Worm (Caenorhabditis elegans) whole organism, mixed stage, embryonic: ENCODE results near the gene fbxa-19.

ENCODE experiments used
- bed-3 ChIP-seq: fragments of 200-800 bp; sonication (Bioruptor generic); optimal IDR thresholded peaks from 3 replicates; lab custom pipeline; 2018; ENCODE audit warnings: mild to moderate bottlenecking, missing genetic modification characterization, moderate library complexity, missing compliant biosample characterization
- blmp-1 ChIP-seq: fragments of 150-350 bp; optimal IDR thresholded peaks from 2 replicates; lab custom pipeline; 2014; ENCODE audit warnings: missing biosample characterization, missing genetic modification characterization
- ceh-83 ChIP-seq: fragments of 200-800 bp; sonication (Bioruptor generic); optimal IDR thresholded peaks from 2 replicates; lab custom pipeline; 2018; ENCODE audit warnings: mild to moderate bottlenecking, missing genetic modification characterization, missing compliant biosample characterization
- ces-1 ChIP-seq: fragments of 150-350 bp; optimal IDR thresholded peaks from 2 replicates; lab custom pipeline; 2014; ENCODE audit warnings: missing biosample characterization, missing genetic modification reagents, missing genetic modification characterization
- cnd-1 ChIP-seq: fragments of 200-800 bp; sonication (Bioruptor generic); optimal IDR thresholded peaks from 2 replicates; lab custom pipeline; 2018; ENCODE audit warnings: mild to moderate bottlenecking, missing genetic modification characterization, missing compliant biosample characterization
- drap-1 ChIP-seq: fragments of 200-800 bp; sonication (Bioruptor generic); optimal IDR thresholded peaks from 3 replicates; lab custom pipeline; 2018; ENCODE audit warnings: mild to moderate bottlenecking, missing genetic modification characterization, missing compliant biosample characterization
- elt-1 ChIP-seq: sonication (generic microtip); optimal IDR thresholded peaks from 2 replicates; lab custom pipeline; 2017; ENCODE audit warnings: missing genetic modification characterization, mild to moderate bottlenecking, missing compliant biosample characterization, antibody characterized with exemption, moderate library complexity, borderline replicate concordance; ENCODE audit not compliant: insufficient read depth
- elt-3 ChIP-seq: fragments of 150-350 bp; optimal IDR thresholded peaks from 2 replicates; lab custom pipeline; 2014; ENCODE audit warnings: missing biosample characterization, missing genetic modification characterization
- flh-1 ChIP-seq: fragments of 200-800 bp; sonication (Bioruptor generic); optimal IDR thresholded peaks from 2 replicates; lab custom pipeline; 2018; ENCODE audit warnings: mild to moderate bottlenecking, missing genetic modification characterization, moderate library complexity, missing compliant biosample characterization
- lin-13 ChIP-seq: fragments of 150-350 bp; optimal IDR thresholded peaks from 2 replicates; lab custom pipeline; 2014; ENCODE audit warnings: missing biosample characterization, missing genetic modification characterization
- lin-32 ChIP-seq: fragments of 200-800 bp; sonication (Bioruptor generic); optimal IDR thresholded peaks from 2 replicates; lab custom pipeline; 2018; ENCODE audit warnings: mild to moderate bottlenecking, missing genetic modification characterization, missing compliant biosample characterization
- lsy-2 ChIP-seq: fragments of 150-350 bp; optimal IDR thresholded peaks from 2 replicates; lab custom pipeline; 2014; ENCODE audit warnings: missing biosample characterization, missing genetic modification characterization
- mab-5 ChIP-seq: fragments of 150-350 bp; optimal IDR thresholded peaks from 2 replicates; lab custom pipeline; 2014; ENCODE audit warnings: missing biosample characterization, missing genetic modification characterization
- mep-1 ChIP-seq: fragments of 150-350 bp; optimal IDR thresholded peaks from 2 replicates; lab custom pipeline; 2017; ENCODE audit warnings: missing biosample characterization, missing genetic modification reagents, missing genetic modification characterization, inconsistent platforms
- mls-2 ChIP-seq: sonication (generic microtip); optimal IDR thresholded peaks from 2 replicates; lab custom pipeline; 2016; ENCODE audit warnings: mild to moderate bottlenecking, missing genetic modification characterization, moderate library complexity, missing compliant biosample characterization
- nhr-12 ChIP-seq: fragments of 150-350 bp; optimal IDR thresholded peaks from 2 replicates; lab custom pipeline; 2014; ENCODE audit warnings: missing biosample characterization, missing genetic modification characterization
- nhr-28 ChIP-seq: fragments of 150-350 bp; optimal IDR thresholded peaks from 2 replicates; lab custom pipeline; 2014; ENCODE audit warnings: missing biosample characterization, missing genetic modification characterization
- nhr-76 ChIP-seq: sonication (generic microtip); optimal IDR thresholded peaks from 2 replicates; lab custom pipeline; 2017; ENCODE audit warnings: missing biosample characterization, missing genetic modification characterization
- pha-4 ChIP-seq: fragments of 150-350 bp; optimal IDR thresholded peaks from 2 replicates; lab custom pipeline; 2018; ENCODE audit warnings: missing biosample characterization, missing genetic modification reagents, missing genetic modification characterization
- sem-2 ChIP-seq: fragments of 200-800 bp; sonication (Bioruptor generic); optimal IDR thresholded peaks from 2 replicates; lab custom pipeline; 2018; ENCODE audit warnings: mild to moderate bottlenecking, missing genetic modification characterization, missing compliant biosample characterization
- snpc-4 ChIP-seq: fragments of 150-350 bp; optimal IDR thresholded peaks from 2 replicates; lab custom pipeline; 2014; ENCODE audit warnings: missing biosample characterization, missing genetic modification characterization
- sptf-1 ChIP-seq: sonication (generic microtip); optimal IDR thresholded peaks from 2 replicates; lab custom pipeline; 2017; ENCODE audit warnings: mild to moderate bottlenecking, missing genetic modification characterization, moderate library complexity, missing compliant biosample characterization
- tbx-8 ChIP-seq: fragments of 200-800 bp; sonication (Bioruptor generic); optimal IDR thresholded peaks from 2 replicates; lab custom pipeline; 2018; ENCODE audit warnings: mild to moderate bottlenecking, missing genetic modification characterization, moderate library complexity, missing compliant biosample characterization
- unc-120 ChIP-seq: sonication (generic microtip); optimal IDR thresholded peaks from 2 replicates; lab custom pipeline; 2017; ENCODE audit warnings: missing genetic modification characterization, missing compliant biosample characterization; ENCODE audit not compliant: poor library complexity, severe bottlenecking
- unc-39 ChIP-seq: fragments of 150-350 bp; optimal IDR thresholded peaks from 2 replicates; lab custom pipeline; 2014; ENCODE audit warnings: missing biosample characterization, missing genetic modification characterization
- unc-62 ChIP-seq: fragments of 150-350 bp; optimal IDR thresholded peaks from 2 replicates; lab custom pipeline; 2014; ENCODE audit warnings: missing biosample characterization, missing genetic modification reagents, missing genetic modification characterization
- zip-8 ChIP-seq: fragments of 150-350 bp; optimal IDR thresholded peaks from 2 replicates; lab custom pipeline; 2014; ENCODE audit warnings: missing biosample characterization, missing genetic modification characterization
- ztf-11 ChIP-seq: fragments of 150-350 bp; optimal IDR thresholded peaks from 2 replicates; lab custom pipeline; 2014; ENCODE audit warnings: missing biosample characterization, missing genetic modification characterization

The fbxa-19 gene

DNA sequence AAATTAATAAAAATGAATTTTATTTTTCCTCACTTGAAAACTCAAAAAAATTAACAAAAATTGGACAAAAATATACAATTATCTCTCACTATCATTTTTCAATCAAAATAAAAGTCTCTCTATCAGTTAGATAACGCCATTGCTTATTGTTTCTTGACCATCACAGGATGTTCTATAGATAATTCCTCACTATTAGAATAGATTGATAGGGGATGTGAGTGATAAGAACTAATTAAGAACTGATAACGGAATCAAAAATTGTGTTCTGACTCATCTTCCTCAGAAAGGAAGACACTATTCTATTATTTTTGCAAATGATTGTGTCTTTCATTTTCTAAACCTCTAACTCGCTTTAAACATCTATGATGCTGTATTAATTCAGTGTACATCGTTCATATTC lies 26.1 kb upstream of the fbxa-19 start:
- TF ChIP-seq sptf-1 (no peak), snpc-4 (tag; lab: Kevin White, UChicago) (no peak), flh-1 (GFP tag; lab: Kevin White, UChicago) (no peak), lsy-2 (tag; lab: Kevin White, UChicago) (no peak), mep-1 (tag; lab: Kevin White, UChicago) (no peak), drap-1 (GFP tag; lab: Kevin White, UChicago) (no peak), ztf-11 (tag; lab: Kevin White, UChicago) (no peak), elt-3 (tag; lab: Kevin White, UChicago) (no peak), nhr-76 (no peak), nhr-28 (tag; lab: Kevin White, UChicago) (no peak), pha-4 (tag; lab: Kevin White, UChicago) (no peak), mls-2 (tag; lab: Kevin White, UChicago) (no peak), cnd-1 (tag; lab: Kevin White, UChicago) (no peak), lin-13 (tag; lab: Kevin White, UChicago) (no peak), zip-8 (tag; lab: Kevin White, UChicago) (no peak), ceh-83 (no peak)

DNA sequence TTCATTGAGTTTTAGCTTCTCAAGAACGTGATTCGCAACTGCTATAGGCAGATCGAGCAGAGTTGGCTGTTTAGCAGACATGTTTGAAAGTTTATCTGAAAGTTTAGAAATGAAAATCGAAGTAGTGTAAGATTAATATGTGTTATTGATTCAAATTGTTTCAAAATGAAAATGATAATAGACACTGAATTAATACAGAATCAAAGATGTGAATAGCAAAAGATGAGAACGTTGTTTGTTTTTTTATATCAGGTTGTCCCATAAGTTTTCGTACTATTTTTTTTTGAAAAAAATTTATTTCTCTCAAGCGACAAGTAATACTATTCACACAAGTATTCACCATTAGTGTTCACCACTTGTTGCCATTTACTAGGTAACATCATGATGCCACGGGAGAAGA lies 22.1 kb upstream of the fbxa-19 start, which contains the start of gene fbxa-36:
Gene fbxa-36 (minus strand): TSS at position 101 of the 400 bp plus-strand sequence.
- TF ChIP-seq mab-5 (tag; lab: Kevin White, UChicago) (no peak), elt-3 (tag; lab: Kevin White, UChicago) (no peak), nhr-12 (tag; lab: Kevin White, UChicago) (no peak), blmp-1 (tag; lab: Kevin White, UChicago) (no peak), mls-2 (tag; lab: Kevin White, UChicago) (no peak), unc-62 (GFP tag; lab: Kevin White, UChicago) (no peak)

DNA sequence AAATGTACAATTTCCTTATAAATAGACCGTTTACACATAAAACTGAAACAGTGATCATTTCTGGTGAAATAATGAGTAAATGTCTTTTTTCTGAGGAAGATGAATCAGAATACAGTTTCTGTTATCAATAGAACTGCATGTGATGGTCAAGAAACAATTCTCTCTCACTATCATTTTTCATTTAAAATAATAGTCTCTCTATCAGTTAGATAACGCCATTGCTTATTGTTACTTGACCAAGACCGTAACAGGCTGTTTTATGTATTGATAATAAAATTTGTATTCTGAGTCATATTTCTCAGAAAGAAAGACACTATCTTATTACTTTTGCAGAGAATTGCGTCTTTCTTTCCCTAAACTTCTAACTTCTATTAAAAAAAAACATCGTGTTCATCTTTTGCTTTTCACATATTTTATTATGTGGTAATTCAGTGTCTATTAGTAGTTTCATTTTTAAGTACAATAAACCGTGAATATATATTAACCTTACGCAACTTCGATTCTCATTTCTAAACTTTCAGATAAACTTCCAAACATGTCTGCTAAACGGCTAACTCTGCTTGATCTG lies 20.0 kb upstream of the fbxa-19 start, which contains the start of gene fbxa-35:
Gene fbxa-35 (plus strand): TSS at position 518 of the 568 bp plus-strand sequence.
- TF ChIP-seq zip-8 (tag; lab: Kevin White, UChicago) (no peak), drap-1 (GFP tag; lab: Kevin White, UChicago) (no peak), unc-39 (no peak), unc-120 (no peak), snpc-4 (tag; lab: Kevin White, UChicago) (no peak), mls-2 (tag; lab: Kevin White, UChicago) (no peak), sem-2 (GFP tag; lab: Kevin White, UChicago) (no peak), sptf-1 (no peak), unc-62 (GFP tag; lab: Kevin White, UChicago) (no peak), tbx-8 (GFP tag; lab: Kevin White, UChicago) (no peak)
- TF ChIP-seq, all 35 proteins: peak for 0

DNA sequence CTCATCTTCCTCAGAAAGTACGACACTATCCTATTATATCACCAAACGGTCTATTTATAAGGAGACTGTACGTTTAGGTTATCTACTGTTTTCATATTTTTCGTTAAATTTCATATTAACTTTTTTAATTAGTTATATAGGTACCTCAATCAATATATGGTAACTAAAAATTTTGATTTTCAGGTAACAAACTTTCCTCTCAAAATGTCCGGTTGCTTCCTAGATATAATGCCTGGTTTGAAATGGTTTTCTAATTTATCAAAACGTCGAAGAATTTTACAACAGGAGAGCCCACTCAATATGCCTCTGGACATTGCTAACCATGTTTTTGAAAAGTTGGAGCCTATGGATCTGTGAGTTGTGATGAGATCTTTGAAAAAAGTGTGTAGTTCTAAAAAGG lies 17.6 kb upstream of the fbxa-19 start, which contains the start of gene fbxa-28:
Gene fbxa-28 (plus strand): TSS at position 301 of the 400 bp plus-strand sequence.
- TF ChIP-seq mab-5 (tag; lab: Kevin White, UChicago) (no peak), ceh-83 (no peak)

DNA sequence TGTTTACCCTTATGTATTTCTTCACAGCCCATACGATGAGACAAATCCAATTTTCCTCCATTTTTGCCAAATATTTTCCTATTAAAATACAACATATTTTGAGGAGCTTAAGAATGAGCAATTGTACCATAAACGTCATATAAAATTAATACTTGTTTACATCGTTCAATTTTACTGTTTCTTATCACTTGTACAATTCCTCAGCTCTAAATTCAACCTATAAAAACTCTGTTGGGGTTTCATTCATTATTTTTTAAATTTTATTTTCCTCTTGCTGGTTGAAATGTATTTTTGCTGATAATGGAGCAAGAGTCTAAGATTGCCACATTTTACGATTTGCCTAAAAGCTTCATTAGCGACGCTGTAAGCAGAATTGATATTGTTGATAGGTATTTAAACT lies 11.8 kb upstream of the fbxa-19 start, which contains the start of gene fbxa-75:
Gene fbxa-75 (plus strand): TSS at position 301 of the 400 bp plus-strand sequence.
- TF ChIP-seq lin-32, result no peak
- no peak for TF ChIP-seq nhr-76
- no peak for TF ChIP-seq elt-1 (tag; lab: Kevin White, UChicago)
- no peak for TF ChIP-seq drap-1 (GFP tag; lab: Kevin White, UChicago)
- no peak for TF ChIP-seq ces-1 (GFP tag; lab: Kevin White, UChicago)
- TF ChIP-seq, all 35 proteins: peak for 0

DNA sequence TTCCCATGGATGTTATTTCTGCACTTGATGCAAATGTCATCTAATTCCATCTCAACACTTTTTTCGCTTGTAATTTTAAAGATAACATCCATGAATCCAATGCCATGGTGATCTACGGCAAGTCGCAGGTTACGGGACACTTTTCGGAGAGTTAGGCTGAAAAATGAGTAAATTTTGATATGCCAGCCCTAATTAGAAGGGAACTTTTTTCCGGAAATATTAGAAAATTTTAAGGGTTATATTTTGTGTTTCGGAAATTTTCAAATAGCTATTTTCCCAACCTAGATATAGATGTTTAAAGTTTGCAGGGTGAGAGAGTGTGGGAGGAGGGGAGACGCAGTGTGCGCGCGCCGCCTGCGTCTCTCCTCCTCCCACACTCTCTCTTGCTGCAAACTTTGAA lies 7.9 kb upstream of the fbxa-19 start:
- TF ChIP-seq ces-1 (GFP tag; lab: Kevin White, UChicago), result no peak
- no peak for TF ChIP-seq sptf-1
- TF ChIP-seq unc-39, result no peak
- no peak for TF ChIP-seq lsy-2 (tag; lab: Kevin White, UChicago)

DNA sequence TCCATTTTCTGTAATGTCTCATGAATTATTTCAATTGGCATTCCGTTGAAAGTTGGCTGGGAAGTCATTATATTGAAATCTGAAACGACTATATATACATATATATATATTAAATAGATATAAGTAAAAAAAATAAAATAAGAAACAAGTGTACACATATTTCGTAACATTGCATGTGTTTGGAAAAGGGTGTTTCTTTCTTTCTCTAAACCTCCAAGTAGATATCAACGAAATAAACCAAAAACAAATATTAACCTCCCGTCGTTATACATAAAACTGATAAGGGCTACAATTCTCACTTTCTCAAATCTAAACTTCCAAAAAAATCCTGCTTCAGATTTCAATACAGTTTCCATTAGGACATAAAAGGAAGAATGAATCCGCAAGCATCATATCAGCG lies 7.0 kb upstream of the fbxa-19 start, which contains the start of gene fbxa-79:
Gene fbxa-79 (minus strand): TSS at position 86 of the 400 bp plus-strand sequence.
- TF ChIP-seq cnd-1 (tag; lab: Kevin White, UChicago) (no peak), mab-5 (tag; lab: Kevin White, UChicago) (no peak), elt-1 (tag; lab: Kevin White, UChicago) (no peak), lsy-2 (tag; lab: Kevin White, UChicago) (no peak), blmp-1 (tag; lab: Kevin White, UChicago) (no peak), pha-4 (tag; lab: Kevin White, UChicago) (no peak), ceh-83 (no peak), ces-1 (GFP tag; lab: Kevin White, UChicago) (no peak), bed-3 (GFP tag; lab: Kevin White, UChicago) (no peak), snpc-4 (tag; lab: Kevin White, UChicago) (no peak), ztf-11 (tag; lab: Kevin White, UChicago) (no peak)
